Worm (Caenorhabditis elegans) whole organism, mixed stage, embryonic: ENCODE data around the gene ZK863.8.

Source experiments
- M03D4.4 ChIP-seq: sonication (generic microtip); optimal IDR thresholded peaks from 2 replicates; lab custom pipeline; 2017; ENCODE audit warnings: mild to moderate bottlenecking, missing genetic modification characterization, missing compliant biosample characterization
- bed-3 ChIP-seq: fragments of 200-800 bp; sonication (Bioruptor generic); optimal IDR thresholded peaks from 3 replicates; lab custom pipeline; 2018; ENCODE audit warnings: mild to moderate bottlenecking, missing genetic modification characterization, moderate library complexity, missing compliant biosample characterization
- blmp-1 ChIP-seq: fragments of 150-350 bp; optimal IDR thresholded peaks from 2 replicates; lab custom pipeline; 2014; ENCODE audit warnings: missing biosample characterization, missing genetic modification characterization
- ceh-39 ChIP-seq: fragments of 150-350 bp; optimal IDR thresholded peaks from 2 replicates; lab custom pipeline; 2014; ENCODE audit warnings: missing biosample characterization, missing genetic modification characterization
- ceh-83 ChIP-seq: fragments of 200-800 bp; sonication (Bioruptor generic); optimal IDR thresholded peaks from 2 replicates; lab custom pipeline; 2018; ENCODE audit warnings: mild to moderate bottlenecking, missing genetic modification characterization, missing compliant biosample characterization
- ces-1 ChIP-seq: fragments of 150-350 bp; optimal IDR thresholded peaks from 2 replicates; lab custom pipeline; 2014; ENCODE audit warnings: missing biosample characterization, missing genetic modification reagents, missing genetic modification characterization
- cnd-1 ChIP-seq: fragments of 200-800 bp; sonication (Bioruptor generic); optimal IDR thresholded peaks from 2 replicates; lab custom pipeline; 2018; ENCODE audit warnings: mild to moderate bottlenecking, missing genetic modification characterization, missing compliant biosample characterization
- drap-1 ChIP-seq: fragments of 200-800 bp; sonication (Bioruptor generic); optimal IDR thresholded peaks from 3 replicates; lab custom pipeline; 2018; ENCODE audit warnings: mild to moderate bottlenecking, missing genetic modification characterization, missing compliant biosample characterization
- elt-1 ChIP-seq: sonication (generic microtip); optimal IDR thresholded peaks from 2 replicates; lab custom pipeline; 2017; ENCODE audit warnings: missing genetic modification characterization, mild to moderate bottlenecking, missing compliant biosample characterization, antibody characterized with exemption, moderate library complexity, borderline replicate concordance; ENCODE audit not compliant: insufficient read depth
- flh-1 ChIP-seq: fragments of 200-800 bp; sonication (Bioruptor generic); optimal IDR thresholded peaks from 2 replicates; lab custom pipeline; 2018; ENCODE audit warnings: mild to moderate bottlenecking, missing genetic modification characterization, moderate library complexity, missing compliant biosample characterization
- ham-2 ChIP-seq: fragments of 200-800 bp; sonication (Bioruptor generic); optimal IDR thresholded peaks from 2 replicates; lab custom pipeline; 2018; ENCODE audit warnings: mild to moderate bottlenecking, missing genetic modification characterization, missing compliant biosample characterization
- hlh-1 ChIP-seq: fragments of 150-350 bp; optimal IDR thresholded peaks from 2 replicates; lab custom pipeline; 2014; ENCODE audit warnings: missing biosample characterization, missing genetic modification reagents, missing genetic modification characterization
- lin-13 ChIP-seq: fragments of 150-350 bp; optimal IDR thresholded peaks from 2 replicates; lab custom pipeline; 2014; ENCODE audit warnings: missing biosample characterization, missing genetic modification characterization
- lin-32 ChIP-seq: fragments of 200-800 bp; sonication (Bioruptor generic); optimal IDR thresholded peaks from 2 replicates; lab custom pipeline; 2018; ENCODE audit warnings: mild to moderate bottlenecking, missing genetic modification characterization, missing compliant biosample characterization
- lsy-2 ChIP-seq: fragments of 150-350 bp; optimal IDR thresholded peaks from 2 replicates; lab custom pipeline; 2014; ENCODE audit warnings: missing biosample characterization, missing genetic modification characterization
- mep-1 ChIP-seq: fragments of 150-350 bp; optimal IDR thresholded peaks from 2 replicates; lab custom pipeline; 2017; ENCODE audit warnings: missing biosample characterization, missing genetic modification reagents, missing genetic modification characterization, inconsistent platforms
- nhr-12 ChIP-seq: fragments of 150-350 bp; optimal IDR thresholded peaks from 2 replicates; lab custom pipeline; 2014; ENCODE audit warnings: missing biosample characterization, missing genetic modification characterization
- nhr-2 ChIP-seq: fragments of 150-350 bp; optimal IDR thresholded peaks from 2 replicates; lab custom pipeline; 2014; ENCODE audit warnings: missing biosample characterization, missing genetic modification characterization
- nhr-28 ChIP-seq: fragments of 150-350 bp; optimal IDR thresholded peaks from 2 replicates; lab custom pipeline; 2014; ENCODE audit warnings: missing biosample characterization, missing genetic modification characterization
- nhr-76 ChIP-seq: sonication (generic microtip); optimal IDR thresholded peaks from 2 replicates; lab custom pipeline; 2017; ENCODE audit warnings: missing biosample characterization, missing genetic modification characterization
- pha-4 ChIP-seq: fragments of 150-350 bp; optimal IDR thresholded peaks from 2 replicates; lab custom pipeline; 2018; ENCODE audit warnings: missing biosample characterization, missing genetic modification reagents, missing genetic modification characterization
- sem-2 ChIP-seq: fragments of 200-800 bp; sonication (Bioruptor generic); optimal IDR thresholded peaks from 2 replicates; lab custom pipeline; 2018; ENCODE audit warnings: mild to moderate bottlenecking, missing genetic modification characterization, missing compliant biosample characterization
- snpc-4 ChIP-seq: fragments of 150-350 bp; optimal IDR thresholded peaks from 2 replicates; lab custom pipeline; 2014; ENCODE audit warnings: missing biosample characterization, missing genetic modification characterization
- sptf-1 ChIP-seq: sonication (generic microtip); optimal IDR thresholded peaks from 2 replicates; lab custom pipeline; 2017; ENCODE audit warnings: mild to moderate bottlenecking, missing genetic modification characterization, moderate library complexity, missing compliant biosample characterization
- tbx-8 ChIP-seq: fragments of 200-800 bp; sonication (Bioruptor generic); optimal IDR thresholded peaks from 2 replicates; lab custom pipeline; 2018; ENCODE audit warnings: mild to moderate bottlenecking, missing genetic modification characterization, moderate library complexity, missing compliant biosample characterization
- unc-120 ChIP-seq: sonication (generic microtip); optimal IDR thresholded peaks from 2 replicates; lab custom pipeline; 2017; ENCODE audit warnings: missing genetic modification characterization, missing compliant biosample characterization; ENCODE audit not compliant: poor library complexity, severe bottlenecking
- unc-39 ChIP-seq: fragments of 150-350 bp; optimal IDR thresholded peaks from 2 replicates; lab custom pipeline; 2014; ENCODE audit warnings: missing biosample characterization, missing genetic modification characterization
- unc-62 ChIP-seq: fragments of 150-350 bp; optimal IDR thresholded peaks from 2 replicates; lab custom pipeline; 2014; ENCODE audit warnings: missing biosample characterization, missing genetic modification reagents, missing genetic modification characterization
- ztf-11 ChIP-seq: fragments of 150-350 bp; optimal IDR thresholded peaks from 2 replicates; lab custom pipeline; 2014; ENCODE audit warnings: missing biosample characterization, missing genetic modification characterization

Gene ZK863.8

DNA sequence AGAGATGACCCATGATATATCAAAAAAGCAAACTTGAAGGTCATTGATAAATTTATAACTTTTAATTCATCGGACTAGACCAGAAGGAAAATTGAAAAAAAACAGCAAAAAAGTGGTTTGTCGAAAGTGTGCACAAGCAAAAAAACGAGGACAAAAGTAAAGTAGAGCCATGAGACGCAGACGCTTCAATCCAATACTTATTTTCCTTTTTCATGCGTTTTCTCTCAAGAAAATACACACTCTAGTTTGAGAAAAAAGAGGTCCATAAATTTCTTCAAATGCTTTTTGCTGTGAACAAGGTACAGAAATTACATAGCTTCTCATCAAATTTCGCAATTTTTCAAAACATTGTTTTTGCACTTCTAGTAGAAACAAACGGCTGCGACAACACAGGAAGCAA, 26.2 kb downstream of the ZK863.8 start:
- TF ChIP-seq mep-1 (no peak), M03D4.4 (tag; lab: Kevin White, UChicago) (no peak)

DNA sequence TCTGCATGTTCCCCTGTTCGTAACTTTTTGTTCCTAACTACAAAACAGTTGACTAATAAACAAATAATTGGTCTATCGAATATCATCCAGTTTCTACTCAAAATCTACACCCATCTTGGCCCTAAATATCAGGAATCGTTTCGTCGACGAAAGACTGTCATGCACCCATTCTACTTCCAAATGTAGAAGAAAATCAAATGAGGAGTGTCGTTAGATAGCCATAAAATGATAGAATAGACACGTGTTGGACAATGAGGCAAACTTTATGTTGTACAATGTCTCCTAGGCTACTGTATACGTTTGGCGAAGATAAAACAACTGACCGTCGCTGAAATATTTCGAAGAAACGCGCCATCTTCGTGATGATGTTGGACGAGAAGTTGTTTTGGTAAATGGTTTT, 27.3 kb downstream of the ZK863.8 start:
- TF ChIP-seq unc-120 (tag; lab: Kevin White, UChicago) (no peak), ces-1 (GFP tag; lab: Kevin White, UChicago) (no peak), unc-62 (GFP tag; lab: Kevin White, UChicago) (no peak), nhr-76 (no peak), ztf-11 (tag; lab: Kevin White, UChicago) (no peak), sptf-1 (tag; lab: Kevin White, UChicago) (no peak), unc-39 (no peak), lin-32 (GFP tag; lab: Kevin White, UChicago) (no peak), lsy-2 (no peak), flh-1 (GFP tag; lab: Kevin White, UChicago) (no peak), hlh-1 (no peak), ceh-39 (tag; lab: Kevin White, UChicago) (no peak), tbx-8 (GFP tag; lab: Kevin White, UChicago) (no peak), elt-1 (tag; lab: Kevin White, UChicago) (no peak), snpc-4 (tag; lab: Kevin White, UChicago) (no peak), pha-4 (no peak), nhr-2 (tag; lab: Kevin White, UChicago) (no peak), cnd-1 (tag; lab: Kevin White, UChicago) (no peak), nhr-12 (tag; lab: Kevin White, UChicago) (no peak)
- TF ChIP-seq, all 35 proteins: peak for 0

DNA sequence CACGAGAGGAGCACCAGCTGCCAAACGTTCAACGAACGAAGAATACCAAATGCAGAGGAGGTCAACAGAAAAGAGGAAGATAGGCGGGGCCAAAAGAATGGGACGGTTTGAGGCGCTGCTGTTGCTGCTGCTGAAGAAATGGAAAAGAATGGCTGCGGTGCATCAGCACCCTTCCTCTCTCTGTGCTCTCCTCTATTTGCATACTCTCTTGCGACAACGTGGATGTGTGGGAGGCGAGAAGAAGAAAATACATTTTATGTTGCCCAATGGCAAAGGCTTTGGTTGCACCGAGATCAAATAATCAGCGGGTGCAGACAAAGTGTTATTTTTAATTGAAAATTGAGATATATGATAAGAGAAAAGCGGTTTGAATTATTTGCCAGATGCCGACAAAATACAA, 28.9 kb downstream of the ZK863.8 start:
- TF ChIP-seq unc-62 (GFP tag; lab: Kevin White, UChicago) = no peak
- TF ChIP-seq lin-13 (tag; lab: Kevin White, UChicago) = no peak
- TF ChIP-seq cnd-1 (tag; lab: Kevin White, UChicago) = no peak
- no peak for TF ChIP-seq M03D4.4 (tag; lab: Kevin White, UChicago)
- no peak for TF ChIP-seq mep-1
- TF ChIP-seq lin-32 (GFP tag; lab: Kevin White, UChicago) = no peak
- no peak for TF ChIP-seq ham-2 (GFP tag; lab: Kevin White, UChicago)
- TF ChIP-seq unc-39 = no peak
- no peak for TF ChIP-seq ceh-39 (tag; lab: Kevin White, UChicago)
- no peak for TF ChIP-seq nhr-28 (tag; lab: Kevin White, UChicago)
- no peak for TF ChIP-seq ceh-83 (GFP tag; lab: Kevin White, UChicago)
- TF ChIP-seq pha-4 = no peak
- no peak for TF ChIP-seq elt-1 (tag; lab: Kevin White, UChicago)

DNA sequence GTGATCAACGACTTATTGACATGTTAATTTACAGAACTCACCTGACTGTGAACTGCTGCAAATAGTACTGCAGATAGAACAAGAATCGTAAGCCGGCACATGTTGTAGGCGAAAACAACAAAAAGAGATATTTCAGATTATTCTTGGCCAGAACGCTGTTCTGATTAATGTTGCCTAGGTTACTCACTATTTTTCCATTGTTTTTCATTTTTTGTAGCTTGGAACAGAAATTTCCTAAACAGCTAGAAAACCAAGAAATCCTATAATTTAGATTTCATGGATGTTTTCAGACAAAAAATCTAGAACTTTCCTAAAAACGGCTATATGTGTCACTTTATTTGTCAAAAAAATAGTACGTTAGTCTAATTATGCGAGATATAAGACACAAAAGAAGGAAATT, 32.8 kb downstream of the ZK863.8 start, which contains the start of gene C27A7.9:
C27A7.9 (minus strand) TSS at position 101 of the 400 bp plus-strand sequence.
- TF ChIP-seq nhr-28 (tag; lab: Kevin White, UChicago) (no peak), unc-39 (no peak), sem-2 (GFP tag; lab: Kevin White, UChicago) (no peak), cnd-1 (tag; lab: Kevin White, UChicago) (no peak), bed-3 (GFP tag; lab: Kevin White, UChicago) (no peak), tbx-8 (GFP tag; lab: Kevin White, UChicago) (no peak)
- TF ChIP-seq, all 35 proteins: peak for 0

DNA sequence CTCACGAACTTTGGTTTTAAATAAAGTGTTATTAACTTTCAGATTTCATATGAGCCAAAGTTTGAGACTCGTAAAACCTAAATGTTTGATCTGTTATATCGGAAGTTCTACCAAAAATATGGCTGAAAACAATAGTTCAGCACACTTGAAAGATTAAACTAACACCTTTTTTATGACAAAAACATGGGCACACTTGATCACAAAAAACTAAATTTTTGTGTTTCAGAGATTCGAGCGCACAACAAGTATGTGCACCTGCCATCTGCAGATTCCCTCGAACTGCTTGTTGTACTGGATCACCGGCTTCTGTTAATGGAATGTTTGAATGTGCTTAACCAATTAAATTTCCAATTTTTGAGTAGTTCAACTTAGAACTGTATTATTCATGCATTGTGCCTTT, 33.5 kb downstream of the ZK863.8 start:
- TF ChIP-seq blmp-1 (tag; lab: Kevin White, UChicago) (no peak), flh-1 (GFP tag; lab: Kevin White, UChicago) (no peak), drap-1 (GFP tag; lab: Kevin White, UChicago) (no peak)

DNA sequence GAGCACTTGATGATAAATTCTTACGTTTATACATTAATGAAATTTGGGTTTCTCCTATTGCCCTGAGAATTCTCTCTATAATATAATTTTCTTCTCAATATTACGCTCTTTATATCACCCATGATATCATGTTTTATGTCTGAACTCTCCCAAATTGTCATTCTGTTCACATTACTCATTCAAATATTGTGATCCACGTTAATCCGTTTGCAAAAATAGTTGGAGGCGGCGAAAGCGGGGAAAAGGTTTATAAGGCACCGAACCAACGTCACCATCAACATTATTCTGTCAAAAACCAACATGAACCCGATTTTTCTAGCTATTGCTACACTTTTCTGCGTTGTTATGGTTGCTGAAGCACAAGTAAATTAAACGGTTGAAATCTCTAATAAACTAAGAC, 34.5 kb downstream of the ZK863.8 start, which contains the start of gene C27A7.8:
C27A7.8 (plus strand) TSS at position 301 of the 400 bp plus-strand sequence.
- TF ChIP-seq nhr-76 = no peak
- no peak for TF ChIP-seq lsy-2
- no peak for TF ChIP-seq unc-39
- TF ChIP-seq lin-32 (GFP tag; lab: Kevin White, UChicago) = no peak
- no peak for TF ChIP-seq mep-1
- no peak for TF ChIP-seq tbx-8 (GFP tag; lab: Kevin White, UChicago)
